Worm (Caenorhabditis elegans) whole organism, young adult: ENCODE results near the gene lias-1.

Source experiments
- K11D2.4 ChIP-seq: fragments of 200-800 bp; sonication (Bioruptor generic); IDR thresholded peaks from 2 replicates; pipeline ENCODE4 v1.3.6; 2022; ENCODE audit warnings: missing genetic modification reagents, missing genetic modification characterization, missing compliant biosample characterization
- aptf-3 ChIP-seq: fragments of 200-800 bp; sonication (Bioruptor generic); IDR thresholded peaks from 2 replicates; pipeline ENCODE4 v1.3.6; 2022; ENCODE audit warnings: missing genetic modification characterization, missing compliant biosample characterization
- ets-4 ChIP-seq: fragments of 200-800 bp; sonication (Bioruptor generic); optimal IDR thresholded peaks from 2 replicates; lab custom pipeline; 2018; ENCODE audit warnings: mild to moderate bottlenecking, missing genetic modification characterization, missing compliant biosample characterization
- lir-1 ChIP-seq: fragments of 200-800 bp; sonication (Bioruptor generic); conservative IDR thresholded peaks from 2 replicates; pipeline ENCODE4 v1.3.6; 2022; ENCODE audit warnings: missing genetic modification reagents, missing genetic modification characterization, missing compliant biosample characterization
- mcd-1 ChIP-seq: fragments of 200-800 bp; sonication (Bioruptor generic); IDR thresholded peaks from 2 replicates; pipeline ENCODE4 v1.3.6; 2022; ENCODE audit warnings: missing genetic modification reagents, missing genetic modification characterization, missing compliant biosample characterization
- pha-4 ChIP-seq: fragments of 150-350 bp; sonication (generic microtip); optimal IDR thresholded peaks from 2 replicates; lab custom pipeline; 2014; ENCODE audit warnings: missing biosample characterization, missing genetic modification reagents, missing genetic modification characterization
- rcor-1 ChIP-seq: fragments of 200-800 bp; sonication (Bioruptor generic); IDR thresholded peaks from 2 replicates; pipeline ENCODE4 v1.3.6; 2022; ENCODE audit warnings: missing genetic modification reagents, missing genetic modification characterization, missing compliant biosample characterization
- unc-130 ChIP-seq: sonication (generic microtip); optimal IDR thresholded peaks from 2 replicates; lab custom pipeline; 2016; ENCODE audit warnings: missing genetic modification reagents, missing genetic modification characterization, missing compliant biosample characterization

- TF ChIP-seq unc-130 (GFP tag; lab: Kevin White, UChicago) = no peak
- TF ChIP-seq aptf-3 (GFP tag; lab: Robert Waterston, UW) = peak; percentile 60; the same call in 1 of the 2 replicates
- no peak for TF ChIP-seq ets-4
- no peak for TF ChIP-seq lir-1 (GFP tag; lab: Robert Waterston, UW)
- TF ChIP-seq K11D2.4 (GFP tag; lab: Robert Waterston, UW) = no peak
- peak; percentile 46 for TF ChIP-seq mcd-1 (GFP tag; lab: Robert Waterston, UW)
- no peak for TF ChIP-seq pha-4 (tag; lab: Kevin White, UChicago)
- no peak for TF ChIP-seq rcor-1 (GFP tag; lab: Robert Waterston, UW)
Observed at ce11 chrIII:3503286-3503685, 1.6 kb downstream of the lias-1 start, which contains the start of gene rpl-16.
